Worm (Caenorhabditis elegans) whole organism, L4 larva: ENCODE measurements around the gene tin-10.

Source experiments
- F37D6.2 ChIP-seq: sonication (generic microtip); optimal IDR thresholded peaks from 2 replicates; lab custom pipeline; 2016; ENCODE audit warnings: mild to moderate bottlenecking, missing genetic modification characterization, missing compliant biosample characterization
- F44E2.7 ChIP-seq: fragments of 200-800 bp; sonication (Bioruptor generic); IDR thresholded peaks from 2 replicates; pipeline ENCODE4 v2.1.2; 2022; ENCODE audit warnings: missing genetic modification characterization, missing compliant biosample characterization
- Y75B8A.6 ChIP-seq: fragments of 200-800 bp; sonication (Bioruptor generic); IDR thresholded peaks from 2 replicates; pipeline ENCODE4 v1.3.6; 2022; ENCODE audit warnings: missing genetic modification reagents, missing genetic modification characterization, missing compliant biosample characterization
- aha-1 ChIP-seq: fragments of 150-350 bp; peaks from one replicate; lab custom pipeline; 2014; ENCODE audit warnings: missing biosample characterization, missing genetic modification characterization
- ceh-28 ChIP-seq: fragments of 150-350 bp; optimal IDR thresholded peaks from 2 replicates; lab custom pipeline; 2014; ENCODE audit warnings: missing biosample characterization, missing genetic modification reagents, missing genetic modification characterization
- ces-1 ChIP-seq: fragments of 150-350 bp; sonication (generic microtip); optimal IDR thresholded peaks from 4 replicates; lab custom pipeline; 2014; ENCODE audit warnings: missing biosample characterization, missing genetic modification reagents, missing genetic modification characterization
- ctbp-1 ChIP-seq: fragments of 200-800 bp; sonication (Bioruptor generic); IDR thresholded peaks from 2 replicates; pipeline ENCODE4 v1.3.6; 2022; ENCODE audit warnings: missing genetic modification reagents, missing genetic modification characterization, missing compliant biosample characterization
- daf-12 ChIP-seq: fragments of 150-350 bp; optimal IDR thresholded peaks from 2 replicates; lab custom pipeline; 2014; ENCODE audit warnings: missing biosample characterization, missing genetic modification reagents, missing genetic modification characterization
- daf-16 ChIP-seq, 3 experiments: sonication (generic microtip); optimal IDR thresholded peaks; 2 replicates each; lab custom pipeline; 2016 to 2017; ENCODE audit warnings: missing genetic modification characterization in 3 of 3, missing genetic modification reagents in 3 of 3, mild to moderate bottlenecking in 2 of 3, missing compliant biosample characterization in 2 of 3, missing biosample characterization in 1 of 3, moderate library complexity in 1 of 3
- dpl-1 ChIP-seq: fragments of 150-350 bp; optimal IDR thresholded peaks from 2 replicates; lab custom pipeline; 2014; ENCODE audit warnings: missing biosample characterization, missing genetic modification reagents, missing genetic modification characterization
- dve-1 ChIP-seq: sonication (generic microtip); optimal IDR thresholded peaks from 2 replicates; lab custom pipeline; 2017; ENCODE audit warnings: antibody characterized with exemption, mild to moderate bottlenecking, missing genetic modification characterization, missing compliant biosample characterization; ENCODE audit not compliant: insufficient read depth
- hmg-1.1 ChIP-seq: fragments of 200-800 bp; sonication (Bioruptor generic); IDR thresholded peaks from 2 replicates; pipeline ENCODE4 v1.3.6; 2022; ENCODE audit warnings: missing genetic modification reagents, missing genetic modification characterization, missing compliant biosample characterization
- lin-39 ChIP-seq: fragments of 150-350 bp; optimal IDR thresholded peaks from 2 replicates; lab custom pipeline; 2014; ENCODE audit warnings: missing biosample characterization, missing genetic modification reagents, missing genetic modification characterization
- lsy-2 ChIP-seq, 2 experiments: fragments of 150-350 bp in 1 of 2; sonication (generic microtip) in 1 of 2; optimal IDR thresholded peaks; 2 replicates each; lab custom pipeline; 2014 to 2017; ENCODE audit warnings: missing biosample characterization in 2 of 2, missing genetic modification characterization in 2 of 2
- madf-5 ChIP-seq, 2 experiments: fragments of 200-800 bp; sonication (Bioruptor generic); IDR thresholded peaks; 2 replicates each; pipeline ENCODE4 v1.3.6; 2022; ENCODE audit warnings: missing compliant biosample characterization in 2 of 2, missing genetic modification characterization in 2 of 2
- madf-9 ChIP-seq: fragments of 200-800 bp; sonication (Bioruptor generic); conservative IDR thresholded peaks from 2 replicates; pipeline ENCODE4 v1.3.6; 2022; ENCODE audit warnings: missing genetic modification reagents, missing genetic modification characterization, missing compliant biosample characterization
- mxl-3 ChIP-seq: fragments of 200-800 bp; sonication (Bioruptor generic); optimal IDR thresholded peaks from 2 replicates; lab custom pipeline; 2018; ENCODE audit warnings: mild to moderate bottlenecking, missing genetic modification characterization, missing compliant biosample characterization
- nhr-111 ChIP-seq: fragments of 200-800 bp; sonication (Bioruptor generic); optimal IDR thresholded peaks from 2 replicates; lab custom pipeline; 2018; ENCODE audit warnings: mild to moderate bottlenecking, missing genetic modification characterization, missing compliant biosample characterization
- nhr-28 ChIP-seq: fragments of 150-350 bp; optimal IDR thresholded peaks from 2 replicates; lab custom pipeline; 2014; ENCODE audit warnings: missing biosample characterization, missing genetic modification characterization
- nhr-42 ChIP-seq: fragments of 200-800 bp; sonication (Bioruptor generic); IDR thresholded peaks from 2 replicates; pipeline ENCODE4 v1.3.6; 2022; ENCODE audit warnings: missing genetic modification characterization, missing compliant biosample characterization
- nhr-48 ChIP-seq: sonication (generic microtip); optimal IDR thresholded peaks from 2 replicates; lab custom pipeline; 2016; ENCODE audit warnings: mild to moderate bottlenecking, missing genetic modification characterization, missing compliant biosample characterization
- nhr-6 ChIP-seq: fragments of 150-350 bp; optimal IDR thresholded peaks from 2 replicates; lab custom pipeline; 2014; ENCODE audit warnings: missing biosample characterization, missing genetic modification characterization
- nhr-76 ChIP-seq: fragments of 150-350 bp; optimal IDR thresholded peaks from 2 replicates; lab custom pipeline; 2014; ENCODE audit warnings: missing biosample characterization, missing genetic modification characterization
- php-3 ChIP-seq: fragments of 200-800 bp; sonication (Bioruptor generic); IDR thresholded peaks from 2 replicates; pipeline ENCODE4 v1.3.6; 2022; ENCODE audit warnings: missing genetic modification reagents, missing genetic modification characterization, missing compliant biosample characterization
- sdz-12 ChIP-seq: fragments of 200-800 bp; sonication (Bioruptor generic); optimal IDR thresholded peaks from 2 replicates; lab custom pipeline; 2018; ENCODE audit warnings: mild to moderate bottlenecking, missing genetic modification characterization, missing compliant biosample characterization
- set-16 ChIP-seq: fragments of 200-800 bp; sonication (Bioruptor generic); IDR thresholded peaks from 2 replicates; pipeline ENCODE4 v1.3.6; 2022; ENCODE audit warnings: missing genetic modification reagents, missing genetic modification characterization, missing compliant biosample characterization
- snpc-1.2 ChIP-seq: fragments of 200-800 bp; sonication (Bioruptor generic); IDR thresholded peaks from 2 replicates; pipeline ENCODE4 v1.3.6; 2022; ENCODE audit warnings: missing genetic modification reagents, missing genetic modification characterization, missing compliant biosample characterization
- unc-130 ChIP-seq: sonication (generic microtip); optimal IDR thresholded peaks from 2 replicates; lab custom pipeline; 2016; ENCODE audit warnings: missing genetic modification reagents, missing genetic modification characterization, missing compliant biosample characterization
- unc-62 ChIP-seq, 3 experiments: fragments of 150-350 bp in 1 of 3; sonication (generic microtip); optimal IDR thresholded peaks in 2 of 3; peaks in 1 of 3; 1 replicate in 1 of 3; 2 replicates in 2 of 3; lab custom pipeline; 2014 to 2017; ENCODE audit warnings: missing biosample characterization in 3 of 3, missing genetic modification characterization in 3 of 3, missing genetic modification reagents in 3 of 3, missing genotype in 1 of 3
- zfp-3 ChIP-seq: fragments of 200-800 bp; sonication (Bioruptor generic); conservative IDR thresholded peaks from 2 replicates; pipeline ENCODE4 v1.3.6; 2022; ENCODE audit warnings: missing genetic modification reagents, missing genetic modification characterization, missing compliant biosample characterization
- zip-11 ChIP-seq: fragments of 200-800 bp; sonication (Bioruptor generic); IDR thresholded peaks from 2 replicates; pipeline ENCODE4 v1.3.6; 2022; ENCODE audit warnings: missing genetic modification characterization, missing compliant biosample characterization
- zip-2 ChIP-seq: fragments of 150-350 bp; optimal IDR thresholded peaks from 2 replicates; lab custom pipeline; 2014; ENCODE audit warnings: missing biosample characterization, missing genetic modification characterization
- ztf-11 ChIP-seq: fragments of 150-350 bp; optimal IDR thresholded peaks from 2 replicates; lab custom pipeline; 2014; ENCODE audit warnings: missing biosample characterization, missing genetic modification characterization
- ztf-7 ChIP-seq: fragments of 150-350 bp; optimal IDR thresholded peaks from 2 replicates; lab custom pipeline; 2014; ENCODE audit warnings: missing biosample characterization, missing genetic modification characterization

Gene tin-10

ce11 chrIII:11502753-11503152, at the start of gene tin-10:
tin-10 (minus strand) TSS chrIII:11502853.
- TF ChIP-seq F44E2.7 (GFP tag; lab: Robert Waterston, UW), result no peak
- TF ChIP-seq Y75B8A.6 (GFP tag; lab: Robert Waterston, UW), result no peak
- no peak for TF ChIP-seq unc-130 (GFP tag; lab: Kevin White, UChicago)
- no peak for TF ChIP-seq unc-62 (GFP tag; optimal IDR thresholded peaks at IDR 0.05 in 1 of 2; lab: Kevin White, UChicago)
- no peak for TF ChIP-seq unc-62 (tag; optimal IDR thresholded peaks at IDR 0.05; lab: Kevin White, UChicago)
- TF ChIP-seq zfp-3 (GFP tag; lab: Robert Waterston, UW), result no peak
- no peak for TF ChIP-seq nhr-76 (tag; lab: Kevin White, UChicago)
- TF ChIP-seq F37D6.2 (tag; lab: Kevin White, UChicago), result no peak
- TF ChIP-seq daf-12, result no peak
- no peak for TF ChIP-seq aha-1 (tag; lab: Kevin White, UChicago)
- TF ChIP-seq nhr-28 (tag; lab: Kevin White, UChicago), result no peak
- TF ChIP-seq zip-11 (GFP tag; lab: Robert Waterston, UW), result no peak
- no peak for TF ChIP-seq ces-1 (GFP tag; lab: Kevin White, UChicago)
- no peak for TF ChIP-seq dpl-1 (GFP tag; lab: Kevin White, UChicago)
- TF ChIP-seq mxl-3 (GFP tag; lab: Kevin White, UChicago), result no peak
- TF ChIP-seq php-3 (GFP tag; lab: Robert Waterston, UW), result no peak
- no peak for TF ChIP-seq lsy-2 (tag; optimal IDR thresholded peaks at IDR 0.05; lab: Kevin White, UChicago)
- no peak for TF ChIP-seq madf-9 (GFP tag; lab: Robert Waterston, UW)
- no peak for TF ChIP-seq sdz-12 (GFP tag; lab: Kevin White, UChicago)
- TF ChIP-seq ceh-28 (tag; lab: Kevin White, UChicago), result no peak
- no peak for TF ChIP-seq ctbp-1 (GFP tag; lab: Robert Waterston, UW)

DNA sequence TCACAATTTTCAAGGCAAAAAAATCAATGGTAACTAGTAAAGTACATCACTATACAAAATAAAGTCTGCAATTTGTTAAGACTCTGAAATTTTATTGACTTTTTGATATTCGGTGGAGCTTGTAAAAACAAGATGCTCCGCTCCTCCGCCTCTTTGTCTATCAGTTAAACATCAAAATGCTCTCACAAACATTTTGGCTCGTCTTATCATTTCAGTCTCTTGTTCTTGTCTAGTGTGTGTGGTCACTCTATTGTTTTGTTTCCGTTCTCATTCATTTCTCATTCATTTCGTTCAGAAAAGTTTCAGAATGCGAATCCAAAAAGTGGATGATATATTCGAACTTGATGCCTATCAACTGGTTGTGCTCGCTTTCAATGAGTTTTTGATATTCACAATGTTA, 45.4 kb upstream of the tin-10 start, which contains the start of gene Y66D12A.13:
Gene Y66D12A.13 (plus strand): TSS at position 301 of the 400 bp plus-strand sequence.
- TF ChIP-seq dve-1 (tag; lab: Kevin White, UChicago) (peak; percentile 12), nhr-28 (tag; lab: Kevin White, UChicago) (peak; percentile 22), nhr-6 (tag; lab: Kevin White, UChicago) (no peak), nhr-111 (GFP tag; lab: Kevin White, UChicago) (no peak), nhr-48 (tag; lab: Kevin White, UChicago) (no peak), hmg-1.1 (GFP tag; lab: Robert Waterston, UW) (no peak), nhr-42 (GFP tag; lab: Robert Waterston, UW) (no peak), daf-16 (GFP tag; optimal IDR thresholded peaks at IDR 0.05; lab: Kevin White, UChicago) (no peak), daf-16 (tag; optimal IDR thresholded peaks at IDR 0.05; lab: Kevin White, UChicago) (peak; percentile 57)

DNA sequence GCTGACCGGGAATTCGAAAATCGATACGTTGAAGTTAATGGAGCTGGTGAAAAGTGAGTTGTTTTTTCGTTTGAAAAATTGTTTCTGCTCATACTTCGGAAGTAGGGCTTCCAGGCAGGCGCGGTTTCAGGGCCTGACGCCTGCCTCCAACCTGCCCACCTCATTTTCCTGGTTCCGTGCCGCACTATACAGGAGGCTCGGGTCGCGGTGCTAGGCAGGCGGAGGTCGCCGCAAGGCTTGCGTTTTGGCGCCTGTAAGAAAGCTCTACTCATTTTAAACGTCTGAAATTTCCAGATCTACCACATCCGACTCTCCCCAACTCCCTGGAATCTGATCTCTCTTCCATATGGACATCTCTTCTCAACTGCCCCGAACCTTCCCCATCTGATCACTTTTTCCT, 42.3 kb upstream of the tin-10 start:
- TF ChIP-seq nhr-111 (GFP tag; lab: Kevin White, UChicago) (no peak), lin-39 (tag; lab: Kevin White, UChicago) (no peak), set-16 (GFP tag; lab: Robert Waterston, UW) (peak; percentile 84)

- TF ChIP-seq ceh-28 (tag; lab: Kevin White, UChicago) (peak; percentile 73), madf-9 (GFP tag; lab: Robert Waterston, UW) (0 out of 2 replicates have a peak, but pooled peaks have one; percentile 5), nhr-48 (tag; lab: Kevin White, UChicago) (no peak)
These were observed 32.8 kb upstream of the tin-10 start for ce11 chrIII:11535453-11535852.

ce11 chrIII:11534624-11535079, 32.0 kb upstream of the tin-10 start, which contains the start of gene nrps-1:
nrps-1 (plus strand) TSS chrIII:11534674.
- TF ChIP-seq php-3 (GFP tag; lab: Robert Waterston, UW) (0 out of 2 replicates have a peak, but pooled peaks have one; percentile 12), F44E2.7 (GFP tag; lab: Robert Waterston, UW) (no peak), zip-2 (tag; lab: Kevin White, UChicago) (no peak), unc-130 (GFP tag; lab: Kevin White, UChicago) (no peak), ztf-11 (tag; lab: Kevin White, UChicago) (no peak), ztf-7 (tag; lab: Kevin White, UChicago) (no peak), madf-5 (GFP tag; IDR thresholded peaks at IDR 0.05; lab: Robert Waterston, UW) (no peak), snpc-1.2 (GFP tag; lab: Robert Waterston, UW) (no peak)
